Worm (Caenorhabditis elegans) whole organism, early embryonic: Measurements from ENCODE around the gene ZK287.4.

Source experiments
- B0310.2 ChIP-seq: sonication (generic microtip); optimal IDR thresholded peaks from 2 replicates; lab custom pipeline; 2016; ENCODE audit warnings: mild to moderate bottlenecking, missing genetic modification characterization, missing compliant biosample characterization
- F13C5.2 ChIP-seq: sonication (generic microtip); optimal IDR thresholded peaks from 2 replicates; lab custom pipeline; 2017; ENCODE audit warnings: mild to moderate bottlenecking, missing genetic modification characterization, inconsistent platforms, missing compliant biosample characterization
- aly-1 ChIP-seq: sonication (generic microtip); optimal IDR thresholded peaks from 2 replicates; lab custom pipeline; 2016; ENCODE audit warnings: missing genetic modification characterization, missing compliant biosample characterization
- ama-1 ChIP-seq: fragments of 150-350 bp; optimal IDR thresholded peaks from 2 replicates; lab custom pipeline; 2014
- ceh-13 ChIP-seq: fragments of 200-800 bp; sonication (Bioruptor generic); optimal IDR thresholded peaks from 2 replicates; lab custom pipeline; 2018; ENCODE audit warnings: mild to moderate bottlenecking, missing genetic modification characterization, missing compliant biosample characterization
- ceh-36 ChIP-seq: sonication (generic microtip); optimal IDR thresholded peaks from 2 replicates; lab custom pipeline; 2016; ENCODE audit warnings: missing genetic modification characterization, inconsistent platforms, missing compliant biosample characterization
- ets-7 ChIP-seq: sonication (generic microtip); optimal IDR thresholded peaks from 2 replicates; lab custom pipeline; 2016; ENCODE audit warnings: missing genotype, missing genetic modification characterization, missing compliant biosample characterization
- flt-1 ChIP-seq: fragments of 200-800 bp; sonication (Bioruptor generic); IDR thresholded peaks from 2 replicates; pipeline ENCODE4 v1.3.6; 2022; ENCODE audit warnings: missing genetic modification characterization, missing compliant biosample characterization
- hmbx-1 ChIP-seq: sonication (generic microtip); optimal IDR thresholded peaks from 2 replicates; lab custom pipeline; 2016; ENCODE audit warnings: mild to moderate bottlenecking, missing genetic modification characterization, missing compliant biosample characterization
- hmg-4 ChIP-seq: fragments of 200-800 bp; sonication (Bioruptor generic); optimal IDR thresholded peaks from 2 replicates; lab custom pipeline; 2018; ENCODE audit warnings: mild to moderate bottlenecking, missing genetic modification characterization, missing compliant biosample characterization
- hnd-1 ChIP-seq: sonication (generic microtip); optimal IDR thresholded peaks from 2 replicates; lab custom pipeline; 2016; ENCODE audit warnings: missing genetic modification characterization, missing compliant biosample characterization
- pes-1 ChIP-seq: fragments of 200-800 bp; sonication (Bioruptor generic); IDR thresholded peaks from 2 replicates; pipeline ENCODE4 v1.3.6; 2022; ENCODE audit warnings: missing genetic modification reagents, missing genetic modification characterization, missing compliant biosample characterization
- scrt-1 ChIP-seq: fragments of 200-800 bp; sonication (Bioruptor generic); IDR thresholded peaks from 2 replicates; pipeline ENCODE4 v1.3.6; 2022; ENCODE audit warnings: missing genetic modification characterization, missing compliant biosample characterization
- sea-1 ChIP-seq: fragments of 200-800 bp; sonication (Bioruptor generic); conservative IDR thresholded peaks from 2 replicates; pipeline ENCODE4 v1.3.6; 2022; ENCODE audit warnings: missing genetic modification characterization, missing compliant biosample characterization
- tbx-11 ChIP-seq: fragments of 200-800 bp; sonication (Bioruptor generic); IDR thresholded peaks from 2 replicates; pipeline ENCODE4 v1.3.6; 2022; ENCODE audit warnings: missing genetic modification characterization, missing compliant biosample characterization
- tbx-37 ChIP-seq: fragments of 200-800 bp; sonication (Bioruptor generic); conservative IDR thresholded peaks from 2 replicates; pipeline ENCODE4 v1.3.6; 2022; ENCODE audit warnings: missing genetic modification reagents, missing genetic modification characterization, missing compliant biosample characterization
- tra-4 ChIP-seq: sonication (generic microtip); optimal IDR thresholded peaks from 2 replicates; lab custom pipeline; 2017; ENCODE audit warnings: missing genetic modification characterization, missing compliant biosample characterization

Gene ZK287.4

DNA sequence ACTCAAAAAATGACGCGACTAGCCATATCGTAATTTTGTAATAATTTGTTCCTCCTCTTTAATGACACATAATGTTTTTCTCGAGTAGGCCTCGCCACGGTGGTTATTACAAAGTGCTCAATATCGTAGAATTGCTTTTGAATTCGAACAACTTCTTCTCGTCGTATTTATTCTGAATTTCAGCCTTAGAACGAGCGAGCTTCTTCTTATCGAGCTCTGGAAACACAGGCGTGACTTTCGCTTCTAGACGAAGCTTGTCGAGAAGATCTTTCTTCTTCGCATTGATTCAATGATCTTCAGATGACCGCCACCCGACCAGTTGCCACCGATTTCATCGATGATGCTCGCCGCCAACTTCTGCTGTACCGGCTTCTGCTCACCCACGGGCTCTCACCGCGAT is 34.2 kb downstream of the ZK287.4 start, which contains the start of gene T06E4.21:
T06E4.21 (plus strand) TSS at position 301 of the 400 bp plus-strand sequence.
- no peak for TF ChIP-seq ets-7 (tag; lab: Kevin White, UChicago)
- no peak for TF ChIP-seq aly-1 (tag; lab: Kevin White, UChicago)
- no peak for TF ChIP-seq sea-1 (GFP tag; lab: Robert Waterston, UW)
- no peak for TF ChIP-seq hmbx-1 (tag; lab: Kevin White, UChicago)
- TF ChIP-seq hmg-4: no peak
- TF ChIP-seq ceh-13 (GFP tag; lab: Kevin White, UChicago): no peak
- no peak for TF ChIP-seq tbx-37 (GFP tag; lab: Robert Waterston, UW)
- no peak for TF ChIP-seq flt-1 (GFP tag; lab: Robert Waterston, UW)
- no peak for TF ChIP-seq ceh-36
- TF ChIP-seq F13C5.2 (tag; lab: Kevin White, UChicago): no peak
- no peak for TF ChIP-seq B0310.2
- no peak for TF ChIP-seq ama-1
- TF ChIP-seq tbx-11 (GFP tag; lab: Robert Waterston, UW): no peak
- no peak for TF ChIP-seq pes-1
- TF ChIP-seq hnd-1: no peak

DNA sequence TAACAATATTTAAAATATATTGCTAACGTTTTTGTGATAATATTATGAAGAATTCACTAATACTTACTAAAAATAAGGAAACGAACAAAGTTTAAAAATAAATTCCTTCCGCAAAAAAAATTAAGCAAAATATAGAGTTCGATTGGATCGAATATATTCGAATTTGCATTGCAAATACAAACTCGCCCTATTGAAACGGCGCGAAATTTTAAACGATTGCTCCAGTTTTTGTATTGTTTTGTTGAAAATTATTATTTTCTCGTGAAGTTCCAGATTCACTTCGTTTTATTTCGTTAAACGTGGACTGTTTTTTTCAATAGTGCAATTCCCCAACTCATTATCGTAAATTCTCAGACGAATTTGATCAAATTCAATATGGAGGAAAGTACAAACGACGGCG is 40.0 kb downstream of the ZK287.4 start, which contains the start of the genes atl-1 and hcp-2:
atl-1 (minus strand) TSS at position 89 of the 400 bp plus-strand sequence.
hcp-2 (plus strand) TSS at position 353 of the 400 bp plus-strand sequence.
- TF ChIP-seq tbx-37 (GFP tag; lab: Robert Waterston, UW): no peak
- no peak for TF ChIP-seq scrt-1 (GFP tag; lab: Robert Waterston, UW)
- TF ChIP-seq ets-7 (tag; lab: Kevin White, UChicago): no peak
- no peak for TF ChIP-seq sea-1 (GFP tag; lab: Robert Waterston, UW)
- TF ChIP-seq ceh-13 (GFP tag; lab: Kevin White, UChicago): no peak
- no peak for TF ChIP-seq hmg-4
- no peak for TF ChIP-seq ama-1
- no peak for TF ChIP-seq hmbx-1 (tag; lab: Kevin White, UChicago)
- no peak for TF ChIP-seq F13C5.2 (tag; lab: Kevin White, UChicago)
- no peak for TF ChIP-seq hnd-1
- no peak for TF ChIP-seq aly-1 (tag; lab: Kevin White, UChicago)

DNA sequence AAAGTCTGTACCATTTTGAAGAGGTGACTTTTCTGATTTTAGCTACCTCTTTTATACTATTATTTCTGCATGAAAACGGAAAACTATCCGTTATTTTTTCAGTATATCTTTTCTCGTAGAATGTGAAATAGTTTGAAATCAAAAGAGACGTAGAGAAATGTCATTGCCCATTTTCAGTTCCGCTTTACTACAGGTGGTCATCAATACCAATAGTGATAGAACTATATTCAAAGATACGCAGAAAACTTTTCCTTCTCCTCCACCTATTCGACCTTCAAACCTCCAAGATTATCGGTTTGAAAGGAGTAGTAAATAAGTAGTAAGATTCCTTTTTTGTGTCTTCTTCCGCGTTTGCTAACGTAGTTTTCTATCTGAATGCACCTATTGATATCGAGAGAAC is 52.1 kb downstream of the ZK287.4 start, which contains the start of gene col-147:
col-147 (minus strand) TSS at position 26 of the 400 bp plus-strand sequence.
- TF ChIP-seq tra-4 (no peak), aly-1 (tag; lab: Kevin White, UChicago) (no peak), hmg-4 (no peak), ceh-36 (no peak), B0310.2 (no peak), flt-1 (GFP tag; lab: Robert Waterston, UW) (no peak), pes-1 (no peak), tbx-11 (GFP tag; lab: Robert Waterston, UW) (no peak), ceh-13 (GFP tag; lab: Kevin White, UChicago) (no peak)

DNA sequence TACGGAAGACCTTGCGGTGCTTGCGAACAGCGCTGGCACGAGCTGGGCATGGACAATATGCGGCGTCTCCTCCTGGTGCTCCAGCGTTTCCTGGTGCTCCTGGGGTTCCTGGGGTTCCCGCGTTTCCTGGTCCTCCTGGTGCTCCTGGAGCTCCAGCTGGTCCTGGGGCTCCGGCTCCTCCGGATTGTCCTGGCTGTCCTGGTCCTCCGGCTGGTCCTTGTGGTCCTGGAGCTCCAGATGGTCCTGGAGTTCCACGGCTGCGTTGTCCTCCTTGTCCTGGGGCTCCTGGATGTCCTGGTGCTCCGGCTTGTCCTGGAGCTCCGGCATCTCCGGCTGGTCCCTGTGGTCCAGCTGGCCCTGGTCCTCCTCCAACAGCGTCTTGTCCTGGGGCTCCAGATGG is 53.1 kb downstream of the ZK287.4 start:
- TF ChIP-seq hnd-1 (no peak), flt-1 (GFP tag; lab: Robert Waterston, UW) (no peak), hmbx-1 (tag; lab: Kevin White, UChicago) (no peak), B0310.2 (no peak), tra-4 (no peak), pes-1 (no peak), ets-7 (tag; lab: Kevin White, UChicago) (no peak), scrt-1 (GFP tag; lab: Robert Waterston, UW) (no peak), F13C5.2 (tag; lab: Kevin White, UChicago) (no peak), tbx-37 (GFP tag; lab: Robert Waterston, UW) (no peak), ama-1 (no peak), tbx-11 (GFP tag; lab: Robert Waterston, UW) (no peak), sea-1 (GFP tag; lab: Robert Waterston, UW) (no peak), hmg-4 (no peak)

DNA sequence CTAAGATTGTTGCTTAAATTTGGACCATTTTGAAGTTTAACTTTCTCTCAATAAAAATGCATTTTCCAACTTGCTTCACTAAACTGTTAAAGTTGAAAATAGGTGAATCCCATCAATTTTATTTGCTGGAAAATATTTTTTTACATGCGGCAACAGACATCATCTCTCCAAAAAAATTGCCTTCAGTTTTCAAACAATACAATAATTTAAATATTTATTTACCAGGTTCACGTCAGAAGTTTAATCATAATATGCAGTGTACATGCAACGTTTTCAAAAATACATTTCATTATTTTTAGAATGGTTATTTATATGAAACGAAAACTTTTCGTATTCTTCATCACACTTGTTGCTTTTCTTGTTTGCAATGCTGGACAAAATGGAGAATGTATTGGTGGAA is 54.5 kb downstream of the ZK287.4 start, which contains the start of gene T06E4.5:
T06E4.5 (plus strand) TSS at position 301 of the 400 bp plus-strand sequence.
- TF ChIP-seq pes-1 (no peak), aly-1 (tag; lab: Kevin White, UChicago) (no peak), hmg-4 (no peak), ceh-13 (GFP tag; lab: Kevin White, UChicago) (no peak), tbx-11 (GFP tag; lab: Robert Waterston, UW) (no peak), tra-4 (no peak), hnd-1 (no peak), hmbx-1 (tag; lab: Kevin White, UChicago) (no peak), flt-1 (GFP tag; lab: Robert Waterston, UW) (no peak), ama-1 (no peak), B0310.2 (no peak), F13C5.2 (tag; lab: Kevin White, UChicago) (no peak), ets-7 (tag; lab: Kevin White, UChicago) (no peak), tbx-37 (GFP tag; lab: Robert Waterston, UW) (no peak), ceh-36 (no peak), sea-1 (GFP tag; lab: Robert Waterston, UW) (no peak), scrt-1 (GFP tag; lab: Robert Waterston, UW) (no peak)

DNA sequence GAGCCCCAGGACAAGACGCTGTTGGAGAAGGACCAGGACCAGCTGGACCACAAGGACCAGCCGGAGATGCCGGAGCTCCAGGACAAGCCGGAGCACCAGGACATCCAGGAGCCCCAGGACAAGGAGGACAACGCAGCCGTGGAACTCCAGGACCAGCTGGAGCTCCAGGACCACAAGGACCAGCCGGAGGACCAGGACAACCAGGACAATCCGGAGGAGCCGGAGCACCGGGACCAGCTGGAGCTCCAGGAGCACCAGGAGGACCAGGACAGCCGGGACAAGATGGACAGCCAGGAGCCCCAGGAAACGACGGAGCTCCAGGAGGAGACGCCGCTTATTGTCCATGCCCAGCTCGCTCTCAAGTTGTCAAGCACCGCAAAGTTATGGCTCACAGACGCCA is 54.9 kb downstream of the ZK287.4 start:
- TF ChIP-seq tbx-11 (GFP tag; lab: Robert Waterston, UW) (no peak), ceh-36 (no peak), pes-1 (no peak), scrt-1 (GFP tag; lab: Robert Waterston, UW) (no peak), tra-4 (no peak), sea-1 (GFP tag; lab: Robert Waterston, UW) (no peak), ceh-13 (GFP tag; lab: Kevin White, UChicago) (no peak), hnd-1 (no peak), hmg-4 (no peak), tbx-37 (GFP tag; lab: Robert Waterston, UW) (no peak), hmbx-1 (tag; lab: Kevin White, UChicago) (no peak), ama-1 (no peak)
